Worm (Caenorhabditis elegans): ENCODE results near the gene clec-232.

ce11 chrV:15950903-15951302 lies 25.0 kb upstream of the clec-232 start, which contains the start of gene srw-59:
- TF ChIP-seq ama-1 (optimal IDR thresholded peaks at IDR 0.05) = no peak
- TF ChIP-seq B0310.2 (tag; optimal IDR thresholded peaks at IDR 0.05) = no peak
- TF ChIP-seq aly-1 (tag; optimal IDR thresholded peaks at IDR 0.05) = no peak
- TF ChIP-seq ceh-13 (GFP tag; optimal IDR thresholded peaks at IDR 0.05) = no peak
- no peak for TF ChIP-seq ceh-36 (tag; optimal IDR thresholded peaks at IDR 0.05)
- TF ChIP-seq hmbx-1 (tag; optimal IDR thresholded peaks at IDR 0.05) = no peak
- TF ChIP-seq flt-1 (GFP tag; IDR thresholded peaks at IDR 0.05) = no peak
- no peak for TF ChIP-seq tra-4 (tag; optimal IDR thresholded peaks at IDR 0.05)
- no peak for TF ChIP-seq hmg-4 (GFP tag; optimal IDR thresholded peaks at IDR 0.05)
- TF ChIP-seq pes-1 (GFP tag; IDR thresholded peaks at IDR 0.05) = no peak
- no peak for TF ChIP-seq tbx-11 (GFP tag; IDR thresholded peaks at IDR 0.05)
- no peak for TF ChIP-seq hnd-1 (tag; optimal IDR thresholded peaks at IDR 0.05)
- TF ChIP-seq scrt-1 (GFP tag; IDR thresholded peaks at IDR 0.05) = no peak

All from whole organism, early embryonic.